Worm (Caenorhabditis elegans) whole organism, L3 larva: ENCODE data around the gene sre-20.

Source experiments
- ZK546.5 ChIP-seq: sonication (generic microtip); optimal IDR thresholded peaks from 2 replicates; lab custom pipeline; 2017; ENCODE audit warnings: missing biosample characterization, missing genetic modification characterization
- aly-2 ChIP-seq: fragments of 150-350 bp; optimal IDR thresholded peaks from 2 replicates; lab custom pipeline; 2014; ENCODE audit warnings: missing biosample characterization, missing genetic modification characterization
- ceh-28 ChIP-seq: fragments of 150-350 bp; optimal IDR thresholded peaks from 2 replicates; lab custom pipeline; 2014; ENCODE audit warnings: missing biosample characterization, missing genetic modification reagents, missing genetic modification characterization
- ceh-82 ChIP-seq: fragments of 150-350 bp; optimal IDR thresholded peaks from 2 replicates; lab custom pipeline; 2014; ENCODE audit warnings: missing biosample characterization, missing genetic modification characterization
- ceh-9 ChIP-seq: sonication (generic microtip); optimal IDR thresholded peaks from 2 replicates; lab custom pipeline; 2018; ENCODE audit warnings: missing biosample characterization, missing genetic modification characterization
- egl-27 ChIP-seq: sonication (generic microtip); optimal IDR thresholded peaks from 4 replicates; lab custom pipeline; 2017; ENCODE audit warnings: missing biosample characterization, missing genetic modification reagents, missing genetic modification characterization
- elt-1 ChIP-seq: fragments of 150-350 bp; optimal IDR thresholded peaks from 2 replicates; lab custom pipeline; 2014; ENCODE audit warnings: missing biosample characterization, missing genetic modification characterization
- elt-3 ChIP-seq, 3 experiments: fragments of 150-350 bp in 1 of 3; sonication (generic microtip) in 2 of 3; optimal IDR thresholded peaks; 2 replicates in 2 of 3; 4 replicates in 1 of 3; lab custom pipeline; 2014 to 2017; ENCODE audit warnings: missing biosample characterization in 3 of 3, missing genetic modification characterization in 3 of 3
- eor-1 ChIP-seq, 2 experiments: fragments of 150-350 bp; optimal IDR thresholded peaks; 2 replicates each; lab custom pipeline; 2014 to 2018; ENCODE audit warnings: missing biosample characterization in 2 of 2, missing genetic modification characterization in 2 of 2
- fkh-10 ChIP-seq: sonication (generic microtip); optimal IDR thresholded peaks from 2 replicates; lab custom pipeline; 2017; ENCODE audit warnings: missing biosample characterization, missing genetic modification reagents, missing genetic modification characterization
- fkh-2 ChIP-seq: fragments of 150-350 bp; optimal IDR thresholded peaks from 2 replicates; lab custom pipeline; 2014; ENCODE audit warnings: missing biosample characterization, missing genetic modification reagents, missing genetic modification characterization
- fos-1 ChIP-seq: fragments of 150-350 bp; optimal IDR thresholded peaks from 2 replicates; lab custom pipeline; 2014; ENCODE audit warnings: missing biosample characterization, missing genetic modification characterization
- hmg-11 ChIP-seq: sonication (generic microtip); optimal IDR thresholded peaks from 2 replicates; lab custom pipeline; 2016; ENCODE audit warnings: missing genetic modification characterization, missing compliant biosample characterization
- jun-1 ChIP-seq: fragments of 150-350 bp; optimal IDR thresholded peaks from 2 replicates; lab custom pipeline; 2014; ENCODE audit warnings: missing biosample characterization, missing genetic modification reagents, missing genetic modification characterization
- lin-15B ChIP-seq: fragments of 150-350 bp; optimal IDR thresholded peaks from 2 replicates; lab custom pipeline; 2014; ENCODE audit warnings: missing biosample characterization, missing genetic modification characterization
- lin-39 ChIP-seq: fragments of 150-350 bp; optimal IDR thresholded peaks from 2 replicates; lab custom pipeline; 2018; ENCODE audit warnings: missing biosample characterization, missing genetic modification reagents, missing genetic modification characterization
- lsy-12 ChIP-seq: sonication (generic microtip); optimal IDR thresholded peaks from 2 replicates; lab custom pipeline; 2016; ENCODE audit warnings: mild to moderate bottlenecking, missing genetic modification characterization, missing compliant biosample characterization
- mml-1 ChIP-seq: fragments of 150-350 bp; sonication (generic microtip); optimal IDR thresholded peaks from 3 replicates; lab custom pipeline; 2014; ENCODE audit warnings: missing biosample characterization, missing genetic modification characterization
- nhr-12 ChIP-seq: fragments of 150-350 bp; optimal IDR thresholded peaks from 2 replicates; lab custom pipeline; 2014; ENCODE audit warnings: missing biosample characterization, missing genetic modification characterization
- nhr-25 ChIP-seq: sonication (generic microtip); optimal IDR thresholded peaks from 2 replicates; lab custom pipeline; 2017; ENCODE audit warnings: missing biosample characterization, missing genetic modification characterization
- nhr-28 ChIP-seq: fragments of 150-350 bp; optimal IDR thresholded peaks from 2 replicates; lab custom pipeline; 2014; ENCODE audit warnings: missing biosample characterization, missing genetic modification characterization
- nhr-76 ChIP-seq: fragments of 150-350 bp; sonication (generic microtip); optimal IDR thresholded peaks from 5 replicates; lab custom pipeline; 2014; ENCODE audit warnings: missing biosample characterization, missing genetic modification characterization
- nhr-77 ChIP-seq: fragments of 150-350 bp; optimal IDR thresholded peaks from 2 replicates; lab custom pipeline; 2014; ENCODE audit warnings: missing biosample characterization, missing genetic modification characterization
- pqm-1 ChIP-seq: fragments of 150-350 bp; optimal IDR thresholded peaks from 2 replicates; lab custom pipeline; 2017; ENCODE audit warnings: missing biosample characterization, missing genetic modification characterization, inconsistent platforms
- sea-2 ChIP-seq: fragments of 150-350 bp; sonication (generic microtip); optimal IDR thresholded peaks from 4 replicates; lab custom pipeline; 2014; ENCODE audit warnings: missing biosample characterization, missing genetic modification reagents, missing genetic modification characterization
- skn-1 ChIP-seq: fragments of 150-350 bp; optimal IDR thresholded peaks from 2 replicates; lab custom pipeline; 2014; ENCODE audit warnings: missing biosample characterization, missing genetic modification characterization
- snpc-4 ChIP-seq: fragments of 150-350 bp; optimal IDR thresholded peaks from 2 replicates; lab custom pipeline; 2014; ENCODE audit warnings: missing biosample characterization, missing genetic modification characterization
- tbx-2 ChIP-seq: sonication (generic microtip); optimal IDR thresholded peaks from 2 replicates; lab custom pipeline; 2016; ENCODE audit warnings: mild to moderate bottlenecking, missing genetic modification characterization, missing compliant biosample characterization
- unc-39 ChIP-seq: sonication (generic microtip); optimal IDR thresholded peaks from 4 replicates; lab custom pipeline; 2017; ENCODE audit warnings: missing biosample characterization, missing genetic modification characterization
- unc-62 ChIP-seq: fragments of 150-350 bp; sonication (generic microtip); optimal IDR thresholded peaks from 4 replicates; lab custom pipeline; 2014; ENCODE audit warnings: missing biosample characterization, missing genetic modification reagents, missing genetic modification characterization
- zag-1 ChIP-seq: fragments of 150-350 bp; optimal IDR thresholded peaks from 2 replicates; lab custom pipeline; 2014; ENCODE audit warnings: missing biosample characterization, missing genetic modification characterization
- ztf-4 ChIP-seq: fragments of 150-350 bp; optimal IDR thresholded peaks from 2 replicates; lab custom pipeline; 2014; ENCODE audit warnings: missing biosample characterization, missing genetic modification characterization

The sre-20 gene

ce11 chrV:12759660-12760059 lies 25.1 kb downstream of the sre-20 start, which contains the start of gene papl-1:
Gene papl-1 (minus strand): TSS chrV:12759760.
- TF ChIP-seq ZK546.5 (tag; lab: Kevin White, UChicago), result no peak

ce11 chrV:12754839-12755238 lies 29.9 kb downstream of the sre-20 start, which contains the start of gene gpa-13:
Gene gpa-13 (minus strand): TSS chrV:12754939.
- no peak for TF ChIP-seq zag-1 (tag; lab: Kevin White, UChicago)
- TF ChIP-seq fos-1 (tag; lab: Kevin White, UChicago), result no peak
- no peak for TF ChIP-seq lsy-12

DNA sequence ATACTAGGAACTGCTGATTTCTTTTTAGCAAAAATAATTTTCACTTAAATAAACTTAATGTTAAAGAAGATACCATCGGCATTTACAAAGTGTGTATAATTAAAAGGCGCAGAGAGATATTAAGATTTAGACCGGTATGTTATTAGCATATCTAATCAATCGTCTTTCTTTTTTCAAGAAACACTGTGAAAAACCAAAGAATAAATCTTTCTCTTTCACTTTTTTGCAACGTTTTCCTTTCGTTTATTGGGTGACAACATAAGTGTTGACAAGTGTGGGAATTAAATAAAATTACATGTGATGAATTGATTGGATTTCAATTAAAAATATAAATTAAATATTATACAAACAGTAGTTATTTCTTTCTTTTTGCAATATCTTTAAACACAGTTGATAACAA lies 32.4 kb downstream of the sre-20 start, which contains the start of gene C15C8.8:
C15C8.8 (minus strand) TSS at position 101 of the 400 bp plus-strand sequence.
- TF ChIP-seq ceh-9, result no peak
- TF ChIP-seq fos-1 (tag; lab: Kevin White, UChicago), result no peak
- TF ChIP-seq nhr-77, result no peak
- TF ChIP-seq nhr-28, result no peak
- TF ChIP-seq ceh-28 (tag; lab: Kevin White, UChicago), result no peak
- TF ChIP-seq lin-39 (tag; lab: Kevin White, UChicago), result no peak
- TF ChIP-seq hmg-11 (tag; lab: Kevin White, UChicago), result no peak
- no peak for TF ChIP-seq lin-15B (tag; lab: Kevin White, UChicago)
- no peak for TF ChIP-seq unc-39 (tag; lab: Kevin White, UChicago)
- TF ChIP-seq snpc-4 (tag; lab: Kevin White, UChicago), result no peak
- TF ChIP-seq ZK546.5 (tag; lab: Kevin White, UChicago), result no peak
- no peak for TF ChIP-seq nhr-12 (tag; lab: Kevin White, UChicago)
- TF ChIP-seq mml-1, result no peak
- no peak for TF ChIP-seq skn-1 (tag; lab: Kevin White, UChicago)
- TF ChIP-seq ztf-4 (tag; lab: Kevin White, UChicago), result no peak
- no peak for TF ChIP-seq elt-1 (tag; lab: Kevin White, UChicago)
- no peak for TF ChIP-seq aly-2 (tag; lab: Kevin White, UChicago)
- no peak for TF ChIP-seq ceh-82

DNA sequence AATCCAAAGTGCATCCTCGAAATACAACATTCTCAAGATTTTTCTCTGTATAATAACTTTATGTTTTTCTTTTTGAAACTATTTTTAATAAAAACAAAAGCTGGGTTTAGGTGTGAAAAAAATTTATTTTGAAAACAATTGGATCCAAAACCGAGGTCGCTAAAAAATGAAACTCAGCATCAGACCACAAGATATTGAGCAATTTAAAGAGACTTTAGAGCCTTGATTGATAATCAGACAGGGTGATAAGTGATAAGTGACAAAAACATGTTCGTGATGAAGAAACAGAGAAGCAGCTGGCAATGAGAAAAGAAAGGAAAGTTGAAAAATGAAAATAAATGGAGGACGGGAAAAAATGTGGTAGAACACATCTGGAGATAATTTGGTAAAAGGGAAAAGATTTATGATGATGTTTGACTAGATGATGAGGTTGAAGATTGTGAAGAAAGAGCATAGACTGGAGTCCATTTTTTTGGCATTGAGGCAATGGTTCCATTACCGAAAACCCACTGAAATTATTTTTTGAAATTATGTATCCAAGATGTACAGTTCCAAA lies 33.2 kb downstream of the sre-20 start, which contains the start of gene C15C8.6:
C15C8.6 (minus strand) TSS at position 51 of the 556 bp plus-strand sequence.
- TF ChIP-seq eor-1 (tag; optimal IDR thresholded peaks at IDR 0.05; lab: Kevin White, UChicago), result no peak
- TF ChIP-seq unc-62 (GFP tag; lab: Kevin White, UChicago), result no peak
- no peak for TF ChIP-seq nhr-76 (tag; lab: Kevin White, UChicago)
- no peak for TF ChIP-seq elt-1 (tag; lab: Kevin White, UChicago)
- TF ChIP-seq elt-3 (tag; optimal IDR thresholded peaks at IDR 0.05; lab: Kevin White, UChicago), result no peak
- no peak for TF ChIP-seq unc-39 (tag; lab: Kevin White, UChicago)
- no peak for TF ChIP-seq fos-1 (tag; lab: Kevin White, UChicago)
- TF ChIP-seq sea-2 (GFP tag; lab: Kevin White, UChicago), result no peak
- TF ChIP-seq egl-27 (tag; lab: Kevin White, UChicago), result no peak
- TF ChIP-seq fkh-2 (tag; lab: Kevin White, UChicago), result no peak
- TF ChIP-seq pqm-1 (tag; lab: Kevin White, UChicago), result no peak
- no peak for TF ChIP-seq jun-1 (tag; lab: Kevin White, UChicago)
- no peak for TF ChIP-seq tbx-2
- no peak for TF ChIP-seq ceh-28 (tag; lab: Kevin White, UChicago)

- TF ChIP-seq hmg-11 (tag; lab: Kevin White, UChicago) (no peak), nhr-76 (tag; lab: Kevin White, UChicago) (no peak), elt-1 (tag; lab: Kevin White, UChicago) (no peak), nhr-77 (no peak), zag-1 (tag; lab: Kevin White, UChicago) (no peak)
Observed at ce11 chrV:12749558-12749957, 35.2 kb downstream of the sre-20 start.

DNA sequence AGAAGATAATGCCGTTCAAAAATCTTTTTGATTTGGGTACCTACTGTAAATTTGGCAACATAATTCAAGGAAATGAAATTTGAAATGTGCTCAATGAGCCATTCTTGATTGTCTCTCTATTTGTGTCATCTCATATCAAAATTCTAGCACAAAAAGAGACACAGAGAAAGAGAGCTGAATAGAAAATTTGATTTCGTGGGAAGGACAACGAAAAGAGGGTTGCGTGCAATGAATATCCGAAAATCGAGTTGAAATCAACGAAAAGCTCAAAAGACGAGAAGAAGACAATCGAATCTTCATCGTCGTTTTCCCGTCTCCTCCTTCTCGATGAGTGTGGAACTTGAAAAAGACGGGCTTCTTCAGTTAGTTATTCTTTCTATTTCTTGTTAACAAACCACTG lies 36.9 kb downstream of the sre-20 start, which contains the start of gene C15C8.5:
C15C8.5 (plus strand) TSS at position 152 of the 400 bp plus-strand sequence.
- TF ChIP-seq sea-2 (GFP tag; lab: Kevin White, UChicago) (no peak), elt-1 (tag; lab: Kevin White, UChicago) (no peak), ZK546.5 (tag; lab: Kevin White, UChicago) (no peak), nhr-25 (tag; lab: Kevin White, UChicago) (no peak), lsy-12 (no peak), fkh-10 (GFP tag; lab: Kevin White, UChicago) (peak; percentile 88), ceh-28 (tag; lab: Kevin White, UChicago) (no peak)
